Fruit fly (Drosophila melanogaster): ENCODE measurements around the gene CG15449.

DNA sequence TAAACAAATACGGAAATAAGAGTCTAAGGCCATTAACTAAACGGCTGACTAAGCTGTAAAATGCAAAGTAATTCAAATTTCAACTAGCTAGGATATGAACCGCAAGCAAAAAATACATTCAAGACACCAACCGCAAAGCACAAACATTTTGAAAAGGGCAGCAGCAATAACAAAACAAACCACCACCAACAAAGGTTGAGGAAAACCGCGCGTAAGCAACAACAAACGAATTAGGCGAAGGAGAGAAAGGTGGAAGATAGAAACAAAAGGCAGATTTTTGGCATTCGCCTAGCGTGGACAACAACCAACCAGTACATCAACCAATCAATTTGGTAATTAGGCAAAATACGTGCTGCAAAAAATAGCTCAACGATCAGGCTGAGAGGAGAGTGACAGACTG, 20.2 kb upstream of the CG15449 start:
- no peak for TF ChIP-seq CG13204 (GFP tag; optimal IDR thresholded peaks at IDR 0.05)
- TF ChIP-seq CG10348 (GFP tag; IDR thresholded peaks at IDR 0.05), result no peak
- no peak for TF ChIP-seq CG4496 (GFP tag; IDR thresholded peaks at IDR 0.05)
- TF ChIP-seq CG9948 (tag; optimal IDR thresholded peaks at IDR 0.05), result no peak
- no peak for TF ChIP-seq Pif1B (GFP tag; optimal IDR thresholded peaks at IDR 0.05)
- no peak for TF ChIP-seq EcR (GFP tag; optimal IDR thresholded peaks at IDR 0.05)
- no peak for TF ChIP-seq rn (GFP tag; IDR thresholded peaks at IDR 0.05)

Data from whole organism, pupa.